Fruit fly (Drosophila melanogaster) whole organism, wandering third instar larva: ENCODE data around the gene CG18094.

Experiments
- Abd-B ChIP-seq: fragments of >200 bp; optimal IDR thresholded peaks from 2 replicates; lab custom pipeline; 2017; ENCODE audit warnings: missing biosample characterization, missing genetic modification characterization
- Dif ChIP-seq: fragments of 200-275, 200-300 bp; sonication (Bioruptor generic); optimal IDR thresholded peaks from 2 replicates; lab custom pipeline; 2018; ENCODE audit warnings: missing biosample characterization, missing genetic modification characterization; ENCODE audit not compliant: partially characterized antibody
- Hr78 ChIP-seq: fragments of >200 bp; optimal IDR thresholded peaks from 2 replicates; lab custom pipeline; 2017; ENCODE audit warnings: missing biosample characterization, missing genetic modification characterization
- Mio ChIP-seq: sonication (Bioruptor generic); optimal IDR thresholded peaks from 2 replicates; lab custom pipeline; 2016; ENCODE audit warnings: missing biosample characterization, missing genetic modification characterization
- sage ChIP-seq: fragments of 200-800 bp; sonication (Bioruptor generic); optimal IDR thresholded peaks from 2 replicates; lab custom pipeline; 2016; ENCODE audit warnings: missing biosample characterization, mild to moderate bottlenecking, missing genetic modification characterization
- sv ChIP-seq: fragments of 200-800 bp; sonication (Bioruptor generic); optimal IDR thresholded peaks from 3 replicates; lab custom pipeline; 2016; ENCODE audit warnings: missing biosample characterization, missing genetic modification characterization

- TF ChIP-seq Hr78 (GFP tag; lab: Kevin White, UChicago) (no peak), Mio (GFP tag; lab: Kevin White, UChicago) (no peak), Dif (GFP tag; lab: Kevin White, UChicago) (no peak), sage (GFP tag; lab: Kevin White, UChicago) (no peak), Abd-B (GFP tag; lab: Kevin White, UChicago) (no peak), sv (GFP tag; lab: Kevin White, UChicago) (no peak)
These were observed 48.3 kb upstream of the CG18094 start, which contains the start of gene RanGAP for dm6 chr2L:19441791-19442190.
